Worm (Caenorhabditis elegans) whole organism, early embryonic: ENCODE measurements around the gene cutl-17.

ENCODE experiments used
- B0310.2 ChIP-seq: sonication (generic microtip); optimal IDR thresholded peaks from 2 replicates; lab custom pipeline; 2016; ENCODE audit warnings: mild to moderate bottlenecking, missing genetic modification characterization, missing compliant biosample characterization
- F13C5.2 ChIP-seq: sonication (generic microtip); optimal IDR thresholded peaks from 2 replicates; lab custom pipeline; 2017; ENCODE audit warnings: mild to moderate bottlenecking, missing genetic modification characterization, inconsistent platforms, missing compliant biosample characterization
- aly-1 ChIP-seq: sonication (generic microtip); optimal IDR thresholded peaks from 2 replicates; lab custom pipeline; 2016; ENCODE audit warnings: missing genetic modification characterization, missing compliant biosample characterization
- ama-1 ChIP-seq: fragments of 150-350 bp; optimal IDR thresholded peaks from 2 replicates; lab custom pipeline; 2014
- ceh-13 ChIP-seq: fragments of 200-800 bp; sonication (Bioruptor generic); optimal IDR thresholded peaks from 2 replicates; lab custom pipeline; 2018; ENCODE audit warnings: mild to moderate bottlenecking, missing genetic modification characterization, missing compliant biosample characterization
- ceh-36 ChIP-seq: sonication (generic microtip); optimal IDR thresholded peaks from 2 replicates; lab custom pipeline; 2016; ENCODE audit warnings: missing genetic modification characterization, inconsistent platforms, missing compliant biosample characterization
- ets-7 ChIP-seq: sonication (generic microtip); optimal IDR thresholded peaks from 2 replicates; lab custom pipeline; 2016; ENCODE audit warnings: missing genotype, missing genetic modification characterization, missing compliant biosample characterization
- flt-1 ChIP-seq: fragments of 200-800 bp; sonication (Bioruptor generic); IDR thresholded peaks from 2 replicates; pipeline ENCODE4 v1.3.6; 2022; ENCODE audit warnings: missing genetic modification characterization, missing compliant biosample characterization
- hmbx-1 ChIP-seq: sonication (generic microtip); optimal IDR thresholded peaks from 2 replicates; lab custom pipeline; 2016; ENCODE audit warnings: mild to moderate bottlenecking, missing genetic modification characterization, missing compliant biosample characterization
- hmg-4 ChIP-seq: fragments of 200-800 bp; sonication (Bioruptor generic); optimal IDR thresholded peaks from 2 replicates; lab custom pipeline; 2018; ENCODE audit warnings: mild to moderate bottlenecking, missing genetic modification characterization, missing compliant biosample characterization
- hnd-1 ChIP-seq: sonication (generic microtip); optimal IDR thresholded peaks from 2 replicates; lab custom pipeline; 2016; ENCODE audit warnings: missing genetic modification characterization, missing compliant biosample characterization
- pes-1 ChIP-seq: fragments of 200-800 bp; sonication (Bioruptor generic); IDR thresholded peaks from 2 replicates; pipeline ENCODE4 v1.3.6; 2022; ENCODE audit warnings: missing genetic modification reagents, missing genetic modification characterization, missing compliant biosample characterization
- scrt-1 ChIP-seq: fragments of 200-800 bp; sonication (Bioruptor generic); IDR thresholded peaks from 2 replicates; pipeline ENCODE4 v1.3.6; 2022; ENCODE audit warnings: missing genetic modification characterization, missing compliant biosample characterization
- sea-1 ChIP-seq: fragments of 200-800 bp; sonication (Bioruptor generic); conservative IDR thresholded peaks from 2 replicates; pipeline ENCODE4 v1.3.6; 2022; ENCODE audit warnings: missing genetic modification characterization, missing compliant biosample characterization
- tbx-11 ChIP-seq: fragments of 200-800 bp; sonication (Bioruptor generic); IDR thresholded peaks from 2 replicates; pipeline ENCODE4 v1.3.6; 2022; ENCODE audit warnings: missing genetic modification characterization, missing compliant biosample characterization
- tbx-37 ChIP-seq: fragments of 200-800 bp; sonication (Bioruptor generic); conservative IDR thresholded peaks from 2 replicates; pipeline ENCODE4 v1.3.6; 2022; ENCODE audit warnings: missing genetic modification reagents, missing genetic modification characterization, missing compliant biosample characterization
- tra-4 ChIP-seq: sonication (generic microtip); optimal IDR thresholded peaks from 2 replicates; lab custom pipeline; 2017; ENCODE audit warnings: missing genetic modification characterization, missing compliant biosample characterization

The cutl-17 gene

ce11 chrIV:9457400-9457799, at the start of gene cutl-17:
Gene cutl-17 (minus strand): TSS chrIV:9457500.
- no peak for TF ChIP-seq tbx-11 (GFP tag; lab: Robert Waterston, UW)
- TF ChIP-seq ceh-13 = no peak
- no peak for TF ChIP-seq B0310.2

DNA sequence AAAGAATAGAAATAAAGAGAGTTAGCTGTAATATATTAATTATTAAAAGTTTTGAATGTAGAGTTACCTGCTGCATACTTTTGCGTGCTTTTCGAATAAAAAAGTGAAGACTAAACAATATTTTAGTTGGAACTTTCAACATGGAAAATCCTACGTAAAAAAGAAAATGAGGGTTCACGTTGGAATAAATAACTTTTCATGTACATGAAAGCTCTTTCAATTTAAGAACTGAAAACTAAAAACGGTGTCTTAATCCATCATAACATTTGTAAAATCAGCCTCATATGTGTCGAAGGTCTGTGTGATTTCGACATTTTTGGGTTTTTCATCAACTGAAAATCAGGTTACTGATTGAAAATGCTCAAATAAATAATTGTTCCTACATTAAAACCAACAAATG, 49.0 kb upstream of the cutl-17 start, which contains the start of gene ttr-9:
ttr-9 (minus strand) TSS at position 101 of the 400 bp plus-strand sequence.
- no peak for TF ChIP-seq tra-4 (tag; lab: Kevin White, UChicago)
- TF ChIP-seq sea-1 (GFP tag; lab: Robert Waterston, UW) = no peak
- TF ChIP-seq hnd-1 (tag; lab: Kevin White, UChicago) = no peak
- TF ChIP-seq flt-1 = no peak
- no peak for TF ChIP-seq F13C5.2 (tag; lab: Kevin White, UChicago)
- no peak for TF ChIP-seq hmg-4 (GFP tag; lab: Kevin White, UChicago)
- no peak for TF ChIP-seq scrt-1 (GFP tag; lab: Robert Waterston, UW)
- no peak for TF ChIP-seq tbx-37 (GFP tag; lab: Robert Waterston, UW)
- no peak for TF ChIP-seq hmbx-1 (tag; lab: Kevin White, UChicago)
- no peak for TF ChIP-seq tbx-11 (GFP tag; lab: Robert Waterston, UW)
- no peak for TF ChIP-seq ets-7
- TF ChIP-seq ceh-36 (tag; lab: Kevin White, UChicago) = no peak
- no peak for TF ChIP-seq B0310.2

DNA sequence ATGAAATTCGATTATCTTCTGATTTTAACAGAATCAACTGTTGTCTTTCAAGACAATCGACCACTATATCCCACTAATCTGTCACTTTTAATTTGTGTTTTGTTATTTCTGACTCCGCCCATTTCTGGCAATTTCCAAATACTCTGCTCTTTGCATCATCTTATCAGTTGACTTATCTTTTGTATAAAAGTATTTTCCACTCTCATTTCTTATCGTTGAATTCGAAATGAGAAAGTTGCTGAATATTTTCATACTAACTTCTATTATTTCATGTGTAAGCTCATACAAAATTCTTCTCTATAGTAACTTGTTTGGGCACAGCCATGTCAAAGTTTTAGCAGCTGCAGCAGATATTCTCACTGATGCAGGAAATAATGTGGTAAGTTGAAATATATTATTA, 42.8 kb upstream of the cutl-17 start, which contains the start of gene ugt-21:
ugt-21 (plus strand) TSS at position 212 of the 400 bp plus-strand sequence.
- TF ChIP-seq scrt-1 (GFP tag; lab: Robert Waterston, UW) (no peak), B0310.2 (no peak), sea-1 (GFP tag; lab: Robert Waterston, UW) (no peak), ama-1 (lab: Kevin White, UChicago) (no peak), ets-7 (no peak), ceh-13 (no peak), tbx-11 (GFP tag; lab: Robert Waterston, UW) (no peak), hmbx-1 (tag; lab: Kevin White, UChicago) (no peak), tbx-37 (GFP tag; lab: Robert Waterston, UW) (no peak), hmg-4 (GFP tag; lab: Kevin White, UChicago) (no peak), F13C5.2 (tag; lab: Kevin White, UChicago) (no peak), tra-4 (tag; lab: Kevin White, UChicago) (no peak), aly-1 (tag; lab: Kevin White, UChicago) (no peak), hnd-1 (tag; lab: Kevin White, UChicago) (no peak)

DNA sequence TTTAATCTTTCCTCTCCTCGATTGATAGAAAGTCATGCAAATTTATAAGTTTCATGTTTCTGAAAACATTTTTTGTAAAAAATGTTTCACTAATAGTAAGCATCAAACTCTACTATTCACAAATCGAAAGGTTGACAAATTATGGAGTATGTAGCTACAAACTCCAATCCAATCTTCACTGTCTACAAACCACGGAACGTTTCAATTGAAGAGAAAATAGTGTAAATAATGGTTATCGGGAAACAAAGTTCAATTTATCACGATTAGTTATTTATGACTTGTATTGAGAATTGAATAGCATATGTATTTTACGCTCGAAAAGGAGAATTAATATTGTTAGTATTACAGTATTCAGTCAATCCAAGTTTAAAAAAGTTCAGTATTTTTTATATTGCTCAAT, 42.3 kb upstream of the cutl-17 start:
- TF ChIP-seq scrt-1 (GFP tag; lab: Robert Waterston, UW) (no peak), ceh-36 (tag; lab: Kevin White, UChicago) (no peak), tbx-11 (GFP tag; lab: Robert Waterston, UW) (no peak), ama-1 (lab: Kevin White, UChicago) (no peak), F13C5.2 (tag; lab: Kevin White, UChicago) (no peak), hmbx-1 (tag; lab: Kevin White, UChicago) (no peak), B0310.2 (no peak), sea-1 (GFP tag; lab: Robert Waterston, UW) (no peak), flt-1 (no peak), ceh-13 (no peak), tbx-37 (GFP tag; lab: Robert Waterston, UW) (no peak), aly-1 (tag; lab: Kevin White, UChicago) (no peak), hnd-1 (tag; lab: Kevin White, UChicago) (no peak)

DNA sequence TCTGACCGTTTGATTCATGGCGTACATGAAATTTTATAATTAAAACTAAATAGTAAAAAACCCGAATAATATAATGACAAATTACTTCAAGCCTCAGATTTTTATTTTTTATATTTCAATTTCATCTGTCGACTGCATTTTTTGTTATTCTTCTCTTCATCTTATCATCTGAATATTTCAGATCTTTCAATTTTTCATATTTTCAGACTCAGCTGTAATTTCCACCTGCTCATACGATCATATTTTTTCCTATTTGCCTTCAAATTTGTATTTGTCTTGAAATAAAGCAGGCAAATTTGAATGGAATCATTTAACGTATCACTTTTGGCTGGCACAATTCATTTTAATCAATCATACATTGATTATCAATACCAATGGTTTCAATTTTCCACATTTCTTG, 40.8 kb upstream of the cutl-17 start, which contains the start of gene sru-4:
sru-4 (plus strand) TSS at position 301 of the 400 bp plus-strand sequence.
- TF ChIP-seq F13C5.2 (tag; lab: Kevin White, UChicago) (no peak), tra-4 (tag; lab: Kevin White, UChicago) (no peak), scrt-1 (GFP tag; lab: Robert Waterston, UW) (no peak), ama-1 (lab: Kevin White, UChicago) (no peak), aly-1 (tag; lab: Kevin White, UChicago) (no peak), sea-1 (GFP tag; lab: Robert Waterston, UW) (no peak), ceh-36 (tag; lab: Kevin White, UChicago) (no peak), hnd-1 (tag; lab: Kevin White, UChicago) (no peak)

DNA sequence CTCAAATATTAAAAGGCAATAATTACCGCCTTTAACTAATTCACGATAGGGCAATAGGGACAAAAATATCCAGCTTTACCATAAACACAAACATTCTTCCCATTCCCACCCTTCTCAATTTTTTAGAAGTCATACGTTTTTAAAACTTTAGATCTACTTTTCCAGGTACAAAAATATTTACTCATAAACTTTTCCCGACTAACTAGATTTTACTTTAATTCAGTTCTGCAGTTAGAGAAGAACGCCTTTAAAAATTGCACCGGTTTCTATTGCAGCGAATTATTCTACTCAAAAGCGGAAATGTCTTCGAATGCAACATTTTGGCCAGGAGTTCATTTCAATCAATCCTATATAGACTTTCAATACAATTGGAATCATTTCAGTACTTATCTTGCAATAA, 39.0 kb upstream of the cutl-17 start, which contains the start of gene sru-3:
sru-3 (plus strand) TSS at position 301 of the 400 bp plus-strand sequence.
- TF ChIP-seq hmg-4 (GFP tag; lab: Kevin White, UChicago) = no peak
- no peak for TF ChIP-seq tra-4 (tag; lab: Kevin White, UChicago)
- no peak for TF ChIP-seq pes-1 (GFP tag; lab: Robert Waterston, UW)
- TF ChIP-seq tbx-11 (GFP tag; lab: Robert Waterston, UW) = no peak
- no peak for TF ChIP-seq scrt-1 (GFP tag; lab: Robert Waterston, UW)
- TF ChIP-seq ama-1 (lab: Kevin White, UChicago) = no peak
- TF ChIP-seq sea-1 (GFP tag; lab: Robert Waterston, UW) = no peak
- no peak for TF ChIP-seq hmbx-1 (tag; lab: Kevin White, UChicago)
- TF ChIP-seq tbx-37 (GFP tag; lab: Robert Waterston, UW) = no peak
- no peak for TF ChIP-seq ceh-13

DNA sequence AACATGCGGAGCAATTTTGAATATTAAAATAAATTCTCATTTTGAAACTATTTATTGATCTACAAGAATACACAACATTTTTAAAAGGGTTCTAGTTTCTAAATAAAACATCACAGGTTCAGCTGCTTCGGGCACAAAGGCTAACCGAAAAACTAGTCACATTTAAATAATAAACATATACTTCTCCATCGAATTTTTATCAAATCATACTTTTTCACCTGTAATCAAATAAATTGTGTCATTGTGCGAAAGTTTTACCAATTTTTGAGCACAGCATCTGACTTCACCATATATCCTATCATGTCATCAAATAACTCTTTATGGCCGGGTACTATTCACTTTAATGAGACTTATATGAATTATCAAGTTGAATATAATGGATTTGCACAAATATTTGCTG, 33.0 kb upstream of the cutl-17 start, which contains the start of gene sru-6:
sru-6 (plus strand) TSS at position 301 of the 400 bp plus-strand sequence.
- TF ChIP-seq tra-4 (tag; lab: Kevin White, UChicago) (no peak), ceh-36 (tag; lab: Kevin White, UChicago) (no peak), aly-1 (tag; lab: Kevin White, UChicago) (no peak), flt-1 (no peak), sea-1 (GFP tag; lab: Robert Waterston, UW) (no peak), B0310.2 (no peak), tbx-37 (GFP tag; lab: Robert Waterston, UW) (no peak), tbx-11 (GFP tag; lab: Robert Waterston, UW) (no peak), pes-1 (GFP tag; lab: Robert Waterston, UW) (no peak), ets-7 (no peak), hnd-1 (tag; lab: Kevin White, UChicago) (no peak), F13C5.2 (tag; lab: Kevin White, UChicago) (no peak), hmg-4 (GFP tag; lab: Kevin White, UChicago) (no peak), ceh-13 (no peak), hmbx-1 (tag; lab: Kevin White, UChicago) (no peak), ama-1 (lab: Kevin White, UChicago) (no peak), scrt-1 (GFP tag; lab: Robert Waterston, UW) (no peak)
